Fruit fly (Drosophila melanogaster) whole organism, prepupa: ENCODE data around the gene CG9550.

ENCODE experiments used
- CG11902 ChIP-seq: fragments of 200-800 bp; sonication (Bioruptor generic); optimal IDR thresholded peaks from 3 replicates; lab custom pipeline; 2016; ENCODE audit warnings: missing biosample characterization, missing genetic modification characterization
- CG15336 ChIP-seq: fragments of 200-800 bp; sonication (Bioruptor generic); IDR thresholded peaks from 2 replicates; pipeline ENCODE4 v1.3.6; 2022; ENCODE audit warnings: missing biosample characterization, missing genetic modification characterization
- CG1621 ChIP-seq: fragments of 200-800 bp; sonication (Bioruptor generic); optimal IDR thresholded peaks from 3 replicates; lab custom pipeline; 2018; ENCODE audit warnings: missing biosample characterization, mild to moderate bottlenecking, missing genetic modification characterization
- CG16779 ChIP-seq: fragments of 200-800 bp; sonication (Bioruptor generic); optimal IDR thresholded peaks from 3 replicates; lab custom pipeline; 2017; ENCODE audit warnings: missing biosample characterization, mild to moderate bottlenecking, missing genetic modification characterization
- CG3032 ChIP-seq: fragments of 200-800 bp; optimal IDR thresholded peaks from 2 replicates; lab custom pipeline; 2019; ENCODE audit warnings: missing biosample characterization, mild to moderate bottlenecking, missing genetic modification characterization, moderate library complexity
- CG31627 ChIP-seq: fragments of 200-800 bp; sonication (Bioruptor generic); optimal IDR thresholded peaks from 3 replicates; lab custom pipeline; 2016; ENCODE audit warnings: missing biosample characterization, missing genetic modification characterization
- CG34406 ChIP-seq: fragments of 200-800 bp; sonication (Bioruptor generic); optimal IDR thresholded peaks from 3 replicates; lab custom pipeline; 2016; ENCODE audit warnings: missing biosample characterization, missing genetic modification characterization
- CG3919 ChIP-seq: fragments of 200-800 bp; sonication (Bioruptor generic); optimal IDR thresholded peaks from 3 replicates; lab custom pipeline; 2016; ENCODE audit warnings: missing biosample characterization, missing genetic modification characterization
- CG6163 ChIP-seq: fragments of 200-800 bp; sonication (Bioruptor generic); IDR thresholded peaks from 3 replicates; pipeline ENCODE4 v1.3.6; 2022; ENCODE audit warnings: missing biosample characterization, missing genetic modification characterization
- CG6792 ChIP-seq: fragments of 200-800 bp; sonication (Bioruptor generic); optimal IDR thresholded peaks from 3 replicates; lab custom pipeline; 2016; ENCODE audit warnings: missing biosample characterization, missing genetic modification characterization
- CG6808 ChIP-seq: fragments of 200-800 bp; sonication (Bioruptor generic); optimal IDR thresholded peaks from 3 replicates; lab custom pipeline; 2017; ENCODE audit warnings: missing biosample characterization, missing genetic modification characterization, mild to moderate bottlenecking, moderate library complexity, missing genetic modification reagents
- CG6854 ChIP-seq: fragments of 200-800 bp; sonication (Bioruptor generic); optimal IDR thresholded peaks from 2 replicates; lab custom pipeline; 2017; ENCODE audit warnings: missing biosample characterization, mild to moderate bottlenecking, missing genetic modification characterization
- CG7368 ChIP-seq: fragments of 200-800 bp; sonication (Bioruptor generic); optimal IDR thresholded peaks from 3 replicates; lab custom pipeline; 2016; ENCODE audit warnings: missing biosample characterization, missing genetic modification characterization
- CG8119 ChIP-seq: fragments of 200-800 bp; sonication (Bioruptor generic); IDR thresholded peaks from 3 replicates; pipeline ENCODE4 v1.3.6; 2022; ENCODE audit warnings: missing biosample characterization, missing genetic modification characterization
- CG8319 ChIP-seq: fragments of 200-800 bp; sonication (Bioruptor generic); optimal IDR thresholded peaks from 3 replicates; lab custom pipeline; 2016; ENCODE audit warnings: missing biosample characterization, missing genetic modification characterization
- Eip78C ChIP-seq: fragments of 200-800 bp; sonication (Bioruptor generic); peaks from one replicate; lab custom pipeline; 2016; ENCODE audit warnings: missing biosample characterization, missing genetic modification characterization
- Eip93F ChIP-seq: fragments of 200-800 bp; sonication (Bioruptor generic); optimal IDR thresholded peaks from 2 replicates; lab custom pipeline; 2016; ENCODE audit warnings: missing biosample characterization, mild to moderate bottlenecking, missing genetic modification characterization
- Gug ChIP-seq: fragments of 200-800 bp; sonication (Bioruptor generic); IDR thresholded peaks from 2 replicates; pipeline ENCODE4 v1.3.6; 2022; ENCODE audit warnings: missing biosample characterization, missing genetic modification characterization
- Lpt ChIP-seq: fragments of 200-800 bp; sonication (Bioruptor generic); optimal IDR thresholded peaks from 3 replicates; lab custom pipeline; 2016; ENCODE audit warnings: missing biosample characterization, missing genetic modification characterization
- OdsH ChIP-seq: fragments of 200-800 bp; sonication (Bioruptor generic); optimal IDR thresholded peaks from 3 replicates; lab custom pipeline; 2016; ENCODE audit warnings: missing biosample characterization, missing genetic modification characterization
- Sox102F ChIP-seq: fragments of 200-800 bp; sonication (Bioruptor generic); optimal IDR thresholded peaks from 2 replicates; lab custom pipeline; 2016; ENCODE audit warnings: missing biosample characterization, mild to moderate bottlenecking, missing genetic modification characterization
- Sox14 ChIP-seq: fragments of 200-800 bp; sonication (Bioruptor generic); optimal IDR thresholded peaks from 3 replicates; lab custom pipeline; 2016; ENCODE audit warnings: missing biosample characterization, missing genetic modification characterization
- Sox15 ChIP-seq: fragments of 200-800 bp; sonication (Bioruptor generic); optimal IDR thresholded peaks from 3 replicates; lab custom pipeline; 2016; ENCODE audit warnings: missing biosample characterization, missing genetic modification characterization
- achi ChIP-seq: fragments of 200-800 bp; sonication (Bioruptor generic); optimal IDR thresholded peaks from 3 replicates; lab custom pipeline; 2016; ENCODE audit warnings: missing biosample characterization, missing genetic modification characterization
- cyc ChIP-seq: fragments of 200-800 bp; sonication (Bioruptor generic); optimal IDR thresholded peaks from 3 replicates; lab custom pipeline; 2016; ENCODE audit warnings: missing biosample characterization, missing genetic modification characterization
- dsx ChIP-seq: fragments of 200-800 bp; optimal IDR thresholded peaks from 3 replicates; lab custom pipeline; 2019; ENCODE audit warnings: missing biosample characterization, mild to moderate bottlenecking, missing genetic modification characterization, moderate library complexity; ENCODE audit not compliant: poor library complexity, severe bottlenecking
- eg ChIP-seq: fragments of 200-800 bp; sonication (Bioruptor generic); IDR thresholded peaks from 3 replicates; pipeline ENCODE4 v1.3.6; 2022; ENCODE audit warnings: missing biosample characterization, missing genetic modification characterization
- esn ChIP-seq: fragments of 200-800 bp; sonication (Bioruptor generic); optimal IDR thresholded peaks from 2 replicates; lab custom pipeline; 2016; ENCODE audit warnings: missing biosample characterization, mild to moderate bottlenecking, missing genetic modification characterization, moderate library complexity
- fd59A ChIP-seq: fragments of 200-800 bp; sonication (Bioruptor generic); optimal IDR thresholded peaks from 2 replicates; lab custom pipeline; 2017; ENCODE audit warnings: missing biosample characterization, mild to moderate bottlenecking, missing genetic modification characterization, missing genetic modification reagents
- fkh ChIP-seq: fragments of 200-800 bp; sonication (Bioruptor generic); optimal IDR thresholded peaks from 3 replicates; lab custom pipeline; 2017; ENCODE audit warnings: missing biosample characterization, mild to moderate bottlenecking, missing genetic modification characterization, moderate library complexity
- net ChIP-seq: fragments of 200-800 bp; sonication (Bioruptor generic); optimal IDR thresholded peaks from 3 replicates; lab custom pipeline; 2016; ENCODE audit warnings: missing biosample characterization, missing genetic modification characterization
- pdm3 ChIP-seq: fragments of 200-800 bp; sonication (Bioruptor generic); optimal IDR thresholded peaks from 3 replicates; lab custom pipeline; 2016; ENCODE audit warnings: missing biosample characterization, missing genetic modification characterization
- svp ChIP-seq: fragments of 200-800 bp; sonication (Bioruptor generic); peaks from one replicate; lab custom pipeline; 2016; ENCODE audit warnings: missing biosample characterization, missing genetic modification characterization
- vri ChIP-seq: fragments of 200-800 bp; sonication (Bioruptor generic); optimal IDR thresholded peaks from 3 replicates; lab custom pipeline; 2016; ENCODE audit warnings: missing biosample characterization, mild to moderate bottlenecking, missing genetic modification characterization

Gene CG9550

dm6 chr2L:6490783-6491249 is 6.0 kb upstream of the CG9550 start, which contains the start of the genes Phf5a and CG31638 (continued):
- peak; percentile 75 for TF ChIP-seq CG6792 (GFP tag; lab: Kevin White, UChicago)
- peak; percentile 93 for TF ChIP-seq esn (GFP tag; lab: Kevin White, UChicago)
- peak; percentile 86 for TF ChIP-seq CG7368 (GFP tag; lab: Kevin White, UChicago)

- peak; percentile 11 for TF ChIP-seq net
- peak; percentile 14 for TF ChIP-seq Sox14 (GFP tag; lab: Kevin White, UChicago)
- no peak for TF ChIP-seq OdsH
- TF ChIP-seq CG15336 (GFP tag; lab: Robert Waterston, UW): peak; percentile 17; the same call in 1 of the 2 replicates
- TF ChIP-seq fkh (GFP tag; lab: Kevin White, UChicago): peak; percentile 80
- TF ChIP-seq dsx: peak; percentile 80
- TF ChIP-seq CG6792 (GFP tag; lab: Kevin White, UChicago): no peak
- peak; percentile 30 for TF ChIP-seq CG3919 (GFP tag; lab: Kevin White, UChicago)
- TF ChIP-seq eg (GFP tag; lab: Robert Waterston, UW): peak; percentile 58; the same call in 2 of the 3 replicates
- no peak for TF ChIP-seq Sox15
- peak; percentile 53 for TF ChIP-seq CG6163 (GFP tag; lab: Robert Waterston, UW)
- TF ChIP-seq Eip78C (GFP tag; lab: Kevin White, UChicago): peak; percentile 53
- TF ChIP-seq achi (GFP tag; lab: Kevin White, UChicago): no peak
- no peak for TF ChIP-seq Lpt (GFP tag; lab: Kevin White, UChicago)
- no peak for TF ChIP-seq CG34406
- TF ChIP-seq CG11902 (GFP tag; lab: Kevin White, UChicago): no peak
- peak; percentile 88 for TF ChIP-seq svp
- TF ChIP-seq CG6854 (GFP tag; lab: Kevin White, UChicago): peak; percentile 58
- TF ChIP-seq Sox102F: no peak
- TF ChIP-seq Eip93F: no peak
- peak; percentile 17 for TF ChIP-seq esn (GFP tag; lab: Kevin White, UChicago)
- TF ChIP-seq vri (GFP tag; lab: Kevin White, UChicago): peak; percentile 52
- TF ChIP-seq fd59A (GFP tag; lab: Kevin White, UChicago): no peak
Observed at dm6 chr2L:6494405-6494816, 2.4 kb upstream of the CG9550 start, which contains the start of gene CG9547. TSS of gene CG9547 (minus strand) at chr2L:6494532.

dm6 chr2L:6498448-6498847 is 1.6 kb downstream of the CG9550 start, which contains the start of gene CG31637:
TSS of gene CG31637 (plus strand) at chr2L:6498647.
- TF ChIP-seq CG8119: peak; percentile 23; the same call in 1 of the 3 replicates
- no peak for TF ChIP-seq CG16779 (tag; lab: Kevin White, UChicago)
- no peak for TF ChIP-seq cyc (GFP tag; lab: Kevin White, UChicago)
- peak; percentile 28 for TF ChIP-seq CG3919 (GFP tag; lab: Kevin White, UChicago)
- TF ChIP-seq CG8319: no peak
- peak; percentile 18 for TF ChIP-seq CG3032 (tag; lab: Kevin White, UChicago)
- no peak for TF ChIP-seq CG31627
- peak; percentile 66 for TF ChIP-seq CG6854 (GFP tag; lab: Kevin White, UChicago)
- 0 out of 3 replicates have a peak, but pooled peaks have one; percentile 12 for TF ChIP-seq CG6163 (GFP tag; lab: Robert Waterston, UW)
- peak; percentile 53 for TF ChIP-seq Sox14 (GFP tag; lab: Kevin White, UChicago)
- no peak for TF ChIP-seq CG6808
- TF ChIP-seq dsx: peak; percentile 6
- TF ChIP-seq pdm3 (GFP tag; lab: Kevin White, UChicago): no peak
- TF ChIP-seq eg (GFP tag; lab: Robert Waterston, UW): peak; percentile 37; the same call in 1 of the 3 replicates
- no peak for TF ChIP-seq Gug (GFP tag; lab: Robert Waterston, UW)
- peak; percentile 24 for TF ChIP-seq esn (GFP tag; lab: Kevin White, UChicago)
- TF ChIP-seq Eip78C (GFP tag; lab: Kevin White, UChicago): peak; percentile 80
- TF ChIP-seq fkh (GFP tag; lab: Kevin White, UChicago): no peak
- TF ChIP-seq CG1621 (tag; lab: Kevin White, UChicago): peak; percentile 71
- TF ChIP-seq, all 60 proteins: peak for 11
